Fruit fly (Drosophila melanogaster) S2 (cell line): ENCODE data around the gene CG15818.

Experiments
- CG8478 ChIP-seq: fragments of >200 bp; optimal IDR thresholded peaks from 2 replicates; lab custom pipeline; 2018
- CTCF ChIP-seq, 2 experiments: fragments of >200 bp; optimal IDR thresholded peaks; 2 replicates each; lab custom pipeline; 2018

dm6 chr2L:7395813-7396212 is 14.9 kb upstream of the CG15818 start:
- TF ChIP-seq CG8478 (lab: Kevin White, UChicago) (no peak), CTCF (optimal IDR thresholded peaks at IDR 0.05; lab: Kevin White, UChicago) (no peak)
